Worm (Caenorhabditis elegans) whole organism, L4 larva: ENCODE results near the gene ncx-9.

Experiments
- egl-27 ChIP-seq: sonication (generic microtip); optimal IDR thresholded peaks from 3 replicates; lab custom pipeline; 2017; ENCODE audit warnings: missing biosample characterization, missing genetic modification reagents, missing genetic modification characterization
- nhr-237 ChIP-seq: sonication (generic microtip); optimal IDR thresholded peaks from 2 replicates; lab custom pipeline; 2017; ENCODE audit warnings: missing biosample characterization, missing genetic modification characterization

DNA sequence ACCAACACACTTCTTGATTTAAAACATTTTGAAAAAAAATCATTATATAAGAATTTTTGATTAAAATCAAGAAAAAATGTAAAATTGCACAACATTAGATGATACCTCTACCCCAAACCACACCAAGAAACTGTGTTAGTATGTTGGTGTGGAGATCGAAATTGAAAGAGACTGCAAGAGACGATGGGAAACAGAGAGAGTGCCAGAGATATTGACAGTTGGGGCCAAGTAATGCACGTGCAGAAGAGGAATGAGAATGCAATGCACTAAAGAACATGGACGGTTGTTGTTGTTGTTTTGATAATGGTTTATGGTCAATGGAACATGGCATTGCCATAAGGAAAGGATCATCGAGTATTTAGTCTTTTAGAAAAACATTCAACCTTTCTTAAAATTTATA lies 37.1 kb upstream of the ncx-9 start:
- no peak for TF ChIP-seq egl-27 (tag; lab: Kevin White, UChicago)
- no peak for TF ChIP-seq nhr-237 (tag; lab: Kevin White, UChicago)
